Fruit fly (Drosophila melanogaster): ENCODE results near the gene nerfin-2.

DNA sequence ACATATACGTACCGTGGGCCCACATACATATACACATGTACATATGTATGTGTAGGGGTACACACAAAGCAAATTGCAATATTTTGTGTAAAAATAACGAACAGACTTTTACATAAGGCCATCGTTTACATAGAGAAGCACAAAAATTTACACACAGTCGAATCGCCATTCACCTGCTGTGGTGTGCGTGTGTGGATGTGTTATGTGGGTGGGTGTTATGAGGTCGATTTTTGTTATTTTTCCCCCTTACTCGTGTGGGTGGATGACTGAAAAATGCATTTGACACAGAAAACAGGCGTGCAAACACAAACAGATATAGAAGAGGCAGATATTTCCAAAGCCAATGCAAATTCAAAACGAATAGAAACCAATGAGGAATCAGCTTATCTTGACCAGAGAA is 24.1 kb downstream of the nerfin-2 start:
- TF ChIP-seq CG8301 (tag; optimal IDR thresholded peaks at IDR 0.05) (no peak), CG14655 (GFP tag; optimal IDR thresholded peaks at IDR 0.05) (no peak), Pif1B (GFP tag; optimal IDR thresholded peaks at IDR 0.05) (no peak), CG12605 (GFP tag; IDR thresholded peaks at IDR 0.05) (no peak), CG15710 (tag; optimal IDR thresholded peaks at IDR 0.05) (no peak), rn (GFP tag; IDR thresholded peaks at IDR 0.05) (no peak)

Measured in whole organism, pupa.